Worm (Caenorhabditis elegans): ENCODE data around the gene B0563.18.

DNA sequence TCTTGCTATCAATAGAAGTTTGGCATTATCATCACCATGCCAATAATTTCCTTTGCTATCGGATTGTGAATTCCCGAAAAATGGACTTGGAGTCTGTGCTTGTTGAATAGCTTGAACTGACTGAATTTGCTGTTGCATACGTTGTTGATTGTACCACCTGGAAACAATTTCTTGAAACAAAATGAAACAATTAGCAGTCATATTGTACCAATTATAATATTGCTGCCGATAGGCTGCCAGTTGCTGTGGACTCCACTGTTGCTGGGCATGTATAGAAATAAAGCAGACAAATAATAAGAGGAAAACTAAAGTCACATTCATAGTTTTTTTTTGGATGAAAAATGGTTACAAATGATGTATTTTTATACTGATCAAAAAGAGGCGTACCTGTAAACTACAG, 5.5 kb upstream of the B0563.18 start, which contains the start of gene B0563.10:
- TF ChIP-seq ama-1 (optimal IDR thresholded peaks at IDR 0.05) (no peak), hmg-4 (GFP tag; optimal IDR thresholded peaks at IDR 0.05) (no peak), F13C5.2 (tag; optimal IDR thresholded peaks at IDR 0.05) (no peak), pes-1 (GFP tag; IDR thresholded peaks at IDR 0.05) (no peak), tbx-11 (GFP tag; IDR thresholded peaks at IDR 0.05) (no peak), sea-1 (GFP tag; conservative IDR thresholded peaks at IDR 0.05) (no peak), flt-1 (GFP tag; IDR thresholded peaks at IDR 0.05) (no peak), scrt-1 (GFP tag; IDR thresholded peaks at IDR 0.05) (no peak), hmbx-1 (tag; optimal IDR thresholded peaks at IDR 0.05) (no peak), ets-7 (tag; optimal IDR thresholded peaks at IDR 0.05) (no peak), ceh-36 (tag; optimal IDR thresholded peaks at IDR 0.05) (no peak), tbx-37 (GFP tag; conservative IDR thresholded peaks at IDR 0.05) (no peak), B0310.2 (tag; optimal IDR thresholded peaks at IDR 0.05) (no peak), hnd-1 (tag; optimal IDR thresholded peaks at IDR 0.05) (no peak)
